Fruit fly (Drosophila melanogaster): ENCODE results near the gene Not10.

DNA sequence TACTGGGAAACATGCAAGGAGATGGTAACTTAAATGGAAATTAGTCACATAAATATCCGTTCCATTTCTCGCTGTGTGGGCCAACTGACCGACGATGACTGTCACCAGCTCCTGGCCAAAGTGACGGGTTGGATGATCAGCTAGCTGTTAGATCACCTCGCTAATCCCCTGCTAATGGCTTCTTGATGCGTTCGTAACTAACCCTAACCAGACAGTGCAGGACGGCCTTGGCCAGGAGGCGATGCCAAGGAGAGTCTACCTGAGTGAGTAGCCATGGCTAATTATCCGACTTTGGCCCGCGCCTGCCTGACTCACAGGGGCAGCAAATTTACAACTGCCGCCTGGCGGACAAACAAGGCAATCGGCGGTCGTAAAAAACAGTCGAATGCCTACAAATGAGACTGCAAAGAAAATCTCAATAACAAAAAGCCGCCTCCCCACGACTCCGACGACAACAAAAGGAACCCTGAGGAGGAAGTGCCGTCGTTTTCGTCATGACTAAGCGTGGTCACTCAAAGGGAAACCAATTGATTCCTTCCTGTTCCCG, 15.4 kb downstream of the Not10 start:
- no peak for TF ChIP-seq CG11617 (GFP tag; optimal IDR thresholded peaks at IDR 0.05)
- no peak for TF ChIP-seq Mnt (GFP tag; optimal IDR thresholded peaks at IDR 0.05)
- no peak for TF ChIP-seq CG1620 (GFP tag; optimal IDR thresholded peaks at IDR 0.05)

All from whole organism, adult.